Worm (Caenorhabditis elegans) whole organism, young adult: Measurements from ENCODE around the gene ZK512.2.

ENCODE experiments used
- B0019.2 ChIP-seq: fragments of 200-800 bp; sonication (Bioruptor generic); conservative IDR thresholded peaks from 2 replicates; pipeline ENCODE4 v1.3.6; 2022; ENCODE audit warnings: missing genetic modification reagents, missing genetic modification characterization, missing compliant biosample characterization
- B0035.1 ChIP-seq: sonication (generic microtip); optimal IDR thresholded peaks from 2 replicates; lab custom pipeline; 2016; ENCODE audit warnings: missing genetic modification characterization, mild to moderate bottlenecking, missing compliant biosample characterization, missing genotype, missing genetic modification reagents
- B0261.1 ChIP-seq: sonication (generic microtip); optimal IDR thresholded peaks from 2 replicates; lab custom pipeline; 2016; ENCODE audit warnings: mild to moderate bottlenecking, missing genetic modification characterization, moderate library complexity, missing compliant biosample characterization
- C17E4.6 ChIP-seq: fragments of 200-800 bp; sonication (Bioruptor generic); IDR thresholded peaks from 2 replicates; pipeline ENCODE4 v1.3.6; 2022; ENCODE audit warnings: missing genetic modification reagents, missing genetic modification characterization, missing compliant biosample characterization
- F23B12.7 ChIP-seq: sonication (generic microtip); optimal IDR thresholded peaks from 2 replicates; lab custom pipeline; 2017; ENCODE audit warnings: missing genetic modification characterization, mild to moderate bottlenecking, missing compliant biosample characterization, antibody characterized with exemption, moderate library complexity; ENCODE audit not compliant: insufficient read depth
- F55B11.4 ChIP-seq: sonication (generic microtip); optimal IDR thresholded peaks from 2 replicates; lab custom pipeline; 2016; ENCODE audit warnings: missing compliant biosample characterization, missing genetic modification characterization, borderline replicate concordance; ENCODE audit not compliant: insufficient read depth
- F57A8.1 ChIP-seq: fragments of 200-800 bp; sonication (Bioruptor generic); optimal IDR thresholded peaks from 2 replicates; lab custom pipeline; 2018; ENCODE audit warnings: mild to moderate bottlenecking, missing genetic modification characterization, moderate library complexity, missing compliant biosample characterization
- Y53F4B.3 ChIP-seq: fragments of 200-800 bp; sonication (Bioruptor generic); IDR thresholded peaks from 2 replicates; pipeline ENCODE4 v1.3.6; 2022; ENCODE audit warnings: missing genetic modification reagents, missing genetic modification characterization, missing compliant biosample characterization
- atf-7 ChIP-seq: sonication (generic microtip); optimal IDR thresholded peaks from 2 replicates; lab custom pipeline; 2017; ENCODE audit warnings: mild to moderate bottlenecking, missing genetic modification characterization, missing compliant biosample characterization
- athp-1 ChIP-seq: sonication (generic microtip); optimal IDR thresholded peaks from 2 replicates; lab custom pipeline; 2017; ENCODE audit warnings: mild to moderate bottlenecking, missing genetic modification characterization, missing compliant biosample characterization
- attf-5 ChIP-seq: fragments of 200-800 bp; sonication (Bioruptor generic); optimal IDR thresholded peaks from 2 replicates; lab custom pipeline; 2018; ENCODE audit warnings: mild to moderate bottlenecking, missing genetic modification characterization, missing compliant biosample characterization
- cebp-1 ChIP-seq, 2 experiments: fragments of 200-800 bp in 1 of 2; sonication (Bioruptor generic) in 1 of 2; sonication (generic microtip) in 1 of 2; IDR thresholded peaks in 1 of 2; optimal IDR thresholded peaks in 1 of 2; 2 replicates each; pipeline versions ENCODE4 v1.3.6 to Lab custom; 2017 to 2022; ENCODE audit warnings: missing compliant biosample characterization in 2 of 2, missing genetic modification characterization in 2 of 2, mild to moderate bottlenecking in 1 of 2, missing genetic modification reagents in 1 of 2, moderate library complexity in 1 of 2
- cebp-2 ChIP-seq: fragments of 200-800 bp; sonication (Bioruptor generic); IDR thresholded peaks from 2 replicates; pipeline ENCODE4 v1.3.6; 2022; ENCODE audit warnings: missing genetic modification characterization, missing compliant biosample characterization
- chd-7 ChIP-seq: sonication (generic microtip); optimal IDR thresholded peaks from 2 replicates; lab custom pipeline; 2016; ENCODE audit warnings: mild to moderate bottlenecking, missing genetic modification characterization, moderate library complexity, missing compliant biosample characterization
- die-1 ChIP-seq: sonication (generic microtip); optimal IDR thresholded peaks from 2 replicates; lab custom pipeline; 2016; ENCODE audit warnings: missing genotype, mild to moderate bottlenecking, missing genetic modification characterization, missing compliant biosample characterization
- dpff-1 ChIP-seq: sonication (generic microtip); optimal IDR thresholded peaks from 2 replicates; lab custom pipeline; 2017; ENCODE audit warnings: mild to moderate bottlenecking, missing genetic modification characterization, missing compliant biosample characterization
- dpl-1 ChIP-seq: fragments of 150-350 bp; optimal IDR thresholded peaks from 2 replicates; lab custom pipeline; 2014; ENCODE audit warnings: missing biosample characterization, missing genetic modification reagents, missing genetic modification characterization
- efl-1 ChIP-seq: fragments of 150-350 bp; optimal IDR thresholded peaks from 2 replicates; lab custom pipeline; 2014; ENCODE audit warnings: missing biosample characterization, missing genetic modification reagents, missing genetic modification characterization
- egl-44 ChIP-seq: fragments of 200-800 bp; sonication (Bioruptor generic); IDR thresholded peaks from 2 replicates; pipeline ENCODE4 v1.3.6; 2022; ENCODE audit warnings: missing genetic modification reagents, missing genetic modification characterization, missing compliant biosample characterization
- fkh-3 ChIP-seq: sonication (generic microtip); optimal IDR thresholded peaks from 2 replicates; lab custom pipeline; 2016; ENCODE audit warnings: mild to moderate bottlenecking, missing genetic modification characterization, missing compliant biosample characterization
- gei-17 ChIP-seq: fragments of 200-800 bp; sonication (Bioruptor generic); optimal IDR thresholded peaks from 2 replicates; lab custom pipeline; 2018; ENCODE audit warnings: mild to moderate bottlenecking, missing genetic modification characterization, missing compliant biosample characterization
- him-1 ChIP-seq: sonication (generic microtip); optimal IDR thresholded peaks from 2 replicates; lab custom pipeline; 2016; ENCODE audit warnings: missing genotype, missing genetic modification reagents, missing genetic modification characterization, missing compliant biosample characterization
- hmg-1.2 ChIP-seq: fragments of 200-800 bp; sonication (Bioruptor generic); IDR thresholded peaks from 2 replicates; pipeline ENCODE4 v1.3.6; 2022; ENCODE audit warnings: missing genetic modification reagents, missing genetic modification characterization, missing compliant biosample characterization
- hrde-1 ChIP-seq: sonication (generic microtip); optimal IDR thresholded peaks from 2 replicates; lab custom pipeline; 2016; ENCODE audit warnings: missing genetic modification characterization, mild to moderate bottlenecking, missing compliant biosample characterization, moderate library complexity, missing genotype, missing genetic modification reagents, borderline replicate concordance
- lag-1 ChIP-seq: fragments of 200-800 bp; sonication (Bioruptor generic); IDR thresholded peaks from 2 replicates; pipeline ENCODE4 v1.3.6; 2022; ENCODE audit warnings: missing genetic modification reagents, missing genetic modification characterization, missing compliant biosample characterization
- let-607 ChIP-seq, 2 experiments: fragments of 200-800 bp in 1 of 2; sonication (Bioruptor generic) in 1 of 2; sonication (generic microtip) in 1 of 2; optimal IDR thresholded peaks; 2 replicates each; lab custom pipeline; 2016 to 2018; ENCODE audit warnings: mild to moderate bottlenecking in 2 of 2, missing compliant biosample characterization in 2 of 2, missing genetic modification characterization in 2 of 2, moderate library complexity in 2 of 2, missing genotype in 1 of 2
- lin-26 ChIP-seq: fragments of 200-800 bp; sonication (Bioruptor generic); IDR thresholded peaks from 2 replicates; pipeline ENCODE4 v1.3.6; 2022; ENCODE audit warnings: missing genetic modification reagents, missing genetic modification characterization, missing compliant biosample characterization
- lin-54 ChIP-seq: fragments of 200-800 bp; sonication (Bioruptor generic); optimal IDR thresholded peaks from 2 replicates; lab custom pipeline; 2018; ENCODE audit warnings: mild to moderate bottlenecking, missing genetic modification characterization, missing compliant biosample characterization
- lsy-27 ChIP-seq: sonication (generic microtip); optimal IDR thresholded peaks from 2 replicates; lab custom pipeline; 2017; ENCODE audit warnings: missing genetic modification characterization, mild to moderate bottlenecking, missing compliant biosample characterization, antibody characterized with exemption, missing genotype, borderline replicate concordance; ENCODE audit not compliant: insufficient read depth
- mcd-1 ChIP-seq: fragments of 200-800 bp; sonication (Bioruptor generic); IDR thresholded peaks from 2 replicates; pipeline ENCODE4 v1.3.6; 2022; ENCODE audit warnings: missing genetic modification reagents, missing genetic modification characterization, missing compliant biosample characterization
- mxl-1 ChIP-seq: sonication (generic microtip); optimal IDR thresholded peaks from 2 replicates; lab custom pipeline; 2016; ENCODE audit warnings: missing genetic modification characterization, missing compliant biosample characterization
- nhr-27 ChIP-seq: fragments of 200-800 bp; sonication (Bioruptor generic); optimal IDR thresholded peaks from 2 replicates; lab custom pipeline; 2018; ENCODE audit warnings: mild to moderate bottlenecking, missing genetic modification characterization, moderate library complexity, missing compliant biosample characterization
- rec-8 ChIP-seq, 2 experiments: sonication (generic microtip); optimal IDR thresholded peaks; 2 replicates each; lab custom pipeline; 2016; ENCODE audit warnings: mild to moderate bottlenecking in 2 of 2, missing genetic modification characterization in 2 of 2, missing genetic modification reagents in 2 of 2, missing genotype in 2 of 2, missing biosample characterization in 1 of 2, missing compliant biosample characterization in 1 of 2, moderate library complexity in 1 of 2
- rpc-1 ChIP-seq, 2 experiments: fragments of 150-350 bp in 1 of 2; sonication (generic microtip) in 1 of 2; optimal IDR thresholded peaks; 2 replicates each; lab custom pipeline; 2014 to 2018; ENCODE audit warnings: missing biosample characterization in 1 of 2, missing genetic modification characterization in 1 of 2, missing genetic modification reagents in 1 of 2, missing genotype in 1 of 2
- snpc-3.4 ChIP-seq: sonication (generic microtip); optimal IDR thresholded peaks from 2 replicates; lab custom pipeline; 2017; ENCODE audit warnings: missing genetic modification characterization, mild to moderate bottlenecking, missing compliant biosample characterization, antibody characterized with exemption, moderate library complexity, missing genotype, missing genetic modification reagents
- somi-1 ChIP-seq: fragments of 200-800 bp; sonication (Bioruptor generic); optimal IDR thresholded peaks from 2 replicates; lab custom pipeline; 2018; ENCODE audit warnings: mild to moderate bottlenecking, missing genetic modification characterization, missing compliant biosample characterization
- tbx-9 ChIP-seq: sonication (generic microtip); optimal IDR thresholded peaks from 2 replicates; lab custom pipeline; 2016; ENCODE audit warnings: borderline replicate concordance, missing genetic modification characterization, inconsistent platforms, missing compliant biosample characterization
- unc-130 ChIP-seq: sonication (generic microtip); optimal IDR thresholded peaks from 2 replicates; lab custom pipeline; 2016; ENCODE audit warnings: missing genetic modification reagents, missing genetic modification characterization, missing compliant biosample characterization
- zim-3 ChIP-seq: sonication (generic microtip); optimal IDR thresholded peaks from 2 replicates; lab custom pipeline; 2017; ENCODE audit warnings: mild to moderate bottlenecking, missing genetic modification characterization, moderate library complexity, missing compliant biosample characterization
- ztf-18 ChIP-seq: sonication (generic microtip); optimal IDR thresholded peaks from 2 replicates; lab custom pipeline; 2016; ENCODE audit warnings: missing genotype, mild to moderate bottlenecking, missing genetic modification characterization, missing compliant biosample characterization

Gene ZK512.2

DNA sequence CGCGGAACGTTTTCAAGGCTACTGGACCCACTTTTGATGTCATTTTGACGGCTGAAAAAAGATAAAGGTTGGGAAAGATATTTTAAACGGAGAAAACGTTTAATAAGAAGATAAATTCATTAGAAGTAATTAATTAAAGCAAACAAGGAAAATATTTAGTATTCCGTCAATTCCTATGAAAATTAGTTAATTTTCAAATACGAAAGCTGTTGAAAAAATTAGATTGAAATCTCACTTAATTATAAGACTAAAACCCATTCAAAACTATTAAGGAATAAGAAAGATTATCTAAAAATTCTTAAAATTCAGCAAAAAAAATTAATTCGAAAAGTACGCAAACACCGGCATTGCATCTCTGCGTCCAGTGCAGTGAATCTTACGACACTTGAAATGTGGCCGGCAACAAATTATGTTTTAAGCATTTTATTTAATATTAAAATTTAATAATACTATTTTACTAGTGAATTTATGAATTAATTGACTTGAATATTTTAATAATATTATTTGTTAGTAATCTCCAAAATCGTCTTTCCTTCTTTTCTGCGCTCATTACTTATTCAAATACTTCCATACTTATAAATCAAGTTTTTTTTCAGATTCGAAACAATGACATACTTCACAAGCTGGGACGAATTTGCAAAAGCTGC, at the start of gene ZK512.2, which contains the start of gene ZK512.4:
ZK512.2 (minus strand) TSS at position 51 of the 647 bp plus-strand sequence.
ZK512.4 (plus strand) TSS at position 597 of the 647 bp plus-strand sequence.
- TF ChIP-seq lin-54 (GFP tag; lab: Kevin White, UChicago) (no peak), F23B12.7 (tag; lab: Kevin White, UChicago) (peak; percentile 55), let-607 (tag; optimal IDR thresholded peaks at IDR 0.05; lab: Kevin White, UChicago) (peak in 1 of 2 experiments; percentile 0)
- TF ChIP-seq, all 124 proteins: peak for 2

ce11 chrIII:9191091-9191490, 46.5 kb upstream of the ZK512.2 start, which contains the start of gene cls-3:
Gene cls-3 (minus strand): TSS chrIII:9191109.
- no peak for TF ChIP-seq atf-7 (tag; lab: Kevin White, UChicago)
- no peak for TF ChIP-seq Y53F4B.3 (GFP tag; lab: Robert Waterston, UW)
- TF ChIP-seq lin-26 (GFP tag; lab: Robert Waterston, UW) = no peak
- no peak for TF ChIP-seq B0261.1 (tag; lab: Kevin White, UChicago)
- TF ChIP-seq dpl-1 (GFP tag; lab: Kevin White, UChicago) = peak; percentile 64
- TF ChIP-seq cebp-2 = no peak
- no peak for TF ChIP-seq mxl-1
- TF ChIP-seq efl-1 (GFP tag; lab: Kevin White, UChicago) = peak; percentile 68
- no peak for TF ChIP-seq rec-8 (tag; optimal IDR thresholded peaks at IDR 0.05; lab: Kevin White, UChicago)
- TF ChIP-seq fkh-3 (tag; lab: Kevin White, UChicago) = no peak
- TF ChIP-seq mcd-1 (GFP tag; lab: Robert Waterston, UW) = peak; percentile 24; the same call in 1 of the 2 replicates

DNA sequence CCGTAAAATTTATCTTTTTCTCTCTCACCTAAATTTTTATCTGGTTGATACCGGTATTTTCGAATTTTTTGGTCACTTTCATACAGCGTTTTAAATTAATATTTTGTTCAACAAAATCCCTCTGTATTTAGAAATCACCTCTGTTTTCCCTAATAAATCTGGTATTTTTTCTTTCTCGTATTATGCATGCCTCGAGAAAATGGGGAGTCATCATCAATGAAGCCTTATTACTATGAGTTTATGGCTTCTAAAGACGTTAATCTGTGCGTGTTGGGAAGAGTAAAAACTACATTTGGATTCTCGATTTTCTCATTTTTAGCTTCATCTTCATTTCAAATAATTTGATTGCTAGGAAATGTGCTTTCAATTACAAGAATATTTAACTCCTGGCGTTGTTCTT, 41.1 kb upstream of the ZK512.2 start, which contains the start of gene ZC84.7:
ZC84.7 (plus strand) TSS at position 301 of the 400 bp plus-strand sequence.
- TF ChIP-seq hrde-1 (tag; lab: Kevin White, UChicago) (no peak), cebp-1 (GFP tag; IDR thresholded peaks at IDR 0.05; lab: Robert Waterston, UW) (no peak), cebp-1 (tag; optimal IDR thresholded peaks at IDR 0.05; lab: Kevin White, UChicago) (no peak), C17E4.6 (GFP tag; lab: Robert Waterston, UW) (no peak), chd-7 (tag; lab: Kevin White, UChicago) (no peak), athp-1 (tag; lab: Kevin White, UChicago) (no peak), die-1 (no peak), B0019.2 (GFP tag; lab: Robert Waterston, UW) (no peak), dpl-1 (GFP tag; lab: Kevin White, UChicago) (no peak), hmg-1.2 (GFP tag; lab: Robert Waterston, UW) (no peak), lsy-27 (tag; lab: Kevin White, UChicago) (no peak), ztf-18 (no peak), zim-3 (tag; lab: Kevin White, UChicago) (no peak), rpc-1 (optimal IDR thresholded peaks at IDR 0.05; lab: Kevin White, UChicago) (no peak), rpc-1 (tag; optimal IDR thresholded peaks at IDR 0.05; lab: Kevin White, UChicago) (no peak), attf-5 (GFP tag; lab: Kevin White, UChicago) (no peak), gei-17 (GFP tag; lab: Kevin White, UChicago) (no peak), F55B11.4 (tag; lab: Kevin White, UChicago) (no peak), let-607 (tag; optimal IDR thresholded peaks at IDR 0.05; lab: Kevin White, UChicago) (no peak), somi-1 (GFP tag; lab: Kevin White, UChicago) (no peak)
- TF ChIP-seq, all 124 proteins: peak for 0

ce11 chrIII:9181246-9181645, 36.7 kb upstream of the ZK512.2 start, which contains the start of gene tax-4:
Gene tax-4 (plus strand): TSS chrIII:9181546.
- TF ChIP-seq tbx-9 (no peak), nhr-27 (tag; lab: Kevin White, UChicago) (no peak), dpff-1 (tag; lab: Kevin White, UChicago) (no peak), cebp-1 (GFP tag; IDR thresholded peaks at IDR 0.05; lab: Robert Waterston, UW) (no peak), cebp-1 (tag; optimal IDR thresholded peaks at IDR 0.05; lab: Kevin White, UChicago) (no peak), lag-1 (no peak), unc-130 (GFP tag; lab: Kevin White, UChicago) (no peak), him-1 (tag; lab: Kevin White, UChicago) (no peak), snpc-3.4 (tag; lab: Kevin White, UChicago) (no peak), egl-44 (GFP tag; lab: Robert Waterston, UW) (no peak), F57A8.1 (GFP tag; lab: Kevin White, UChicago) (no peak), B0035.1 (no peak)
